Fruit fly (Drosophila melanogaster) Kc167 (cell line): ENCODE results near the gene sif.

Experiments
- Myc ChIP-seq: fragments of >200 bp; optimal IDR thresholded peaks from 2 replicates; lab custom pipeline; 2017; ENCODE audit warnings: missing external identifiers
- Sin3A ChIP-seq: fragments of >200 bp; optimal IDR thresholded peaks from 2 replicates; lab custom pipeline; 2018; ENCODE audit warnings: missing external identifiers
- h ChIP-seq: fragments of >200 bp; optimal IDR thresholded peaks from 3 replicates; lab custom pipeline; 2018; ENCODE audit warnings: missing external identifiers
- psq ChIP-seq: fragments of >200 bp; optimal IDR thresholded peaks from 2 replicates; lab custom pipeline; 2017; ENCODE audit warnings: missing external identifiers
- ttk ChIP-seq: sonication (Bioruptor generic); optimal IDR thresholded peaks from 2 replicates; lab custom pipeline; 2017; ENCODE audit warnings: missing external identifiers

- TF ChIP-seq Sin3A (no peak), ttk (lab: Kevin White, UChicago) (no peak), h (no peak), Myc (lab: Kevin White, UChicago) (no peak), psq (no peak)
Measured at dm6 chr3L:5623296-5623695, 34.4 kb upstream of the sif start.
